Fruit fly (Drosophila melanogaster) whole organism, wandering third instar larva: ENCODE results near the gene Gr5a.

ENCODE experiments used
- Abd-B ChIP-seq: fragments of >200 bp; optimal IDR thresholded peaks from 2 replicates; lab custom pipeline; 2017; ENCODE audit warnings: missing biosample characterization, missing genetic modification characterization
- CG32264 ChIP-seq: fragments of 200-800 bp; sonication (Bioruptor generic); optimal IDR thresholded peaks from 2 replicates; lab custom pipeline; 2016; ENCODE audit warnings: missing biosample characterization, missing genetic modification characterization
- CG9705 ChIP-seq: fragments of 200-800 bp; sonication (Bioruptor generic); optimal IDR thresholded peaks from 2 replicates; lab custom pipeline; 2018; ENCODE audit warnings: missing biosample characterization, mild to moderate bottlenecking, missing genetic modification characterization
- Dfd ChIP-seq: fragments of >200 bp; optimal IDR thresholded peaks from 2 replicates; lab custom pipeline; 2017; ENCODE audit warnings: missing biosample characterization, missing genetic modification characterization
- Dif ChIP-seq: fragments of 200-275, 200-300 bp; sonication (Bioruptor generic); optimal IDR thresholded peaks from 2 replicates; lab custom pipeline; 2018; ENCODE audit warnings: missing biosample characterization, missing genetic modification characterization; ENCODE audit not compliant: partially characterized antibody
- GATAd ChIP-seq: sonication (Bioruptor generic); optimal IDR thresholded peaks from 2 replicates; lab custom pipeline; 2016; ENCODE audit warnings: missing biosample characterization, missing genetic modification characterization
- HLH106 ChIP-seq: fragments of 200-800 bp; optimal IDR thresholded peaks from 3 replicates; lab custom pipeline; 2019; ENCODE audit warnings: missing biosample characterization, mild to moderate bottlenecking, missing genetic modification characterization, moderate library complexity
- Hnf4 ChIP-seq: fragments of 200-800 bp; sonication (Bioruptor generic); optimal IDR thresholded peaks from 2 replicates; lab custom pipeline; 2016; ENCODE audit warnings: missing biosample characterization, mild to moderate bottlenecking, missing genetic modification characterization
- Hr78 ChIP-seq: fragments of >200 bp; optimal IDR thresholded peaks from 2 replicates; lab custom pipeline; 2017; ENCODE audit warnings: missing biosample characterization, missing genetic modification characterization
- Jra ChIP-seq: sonication (Bioruptor generic); optimal IDR thresholded peaks from 2 replicates; lab custom pipeline; 2016; ENCODE audit warnings: missing biosample characterization, missing genetic modification characterization
- Myc ChIP-seq: fragments of >200 bp; optimal IDR thresholded peaks from 2 replicates; lab custom pipeline; 2017
- N ChIP-seq: fragments of >200 bp; optimal IDR thresholded peaks from 2 replicates; lab custom pipeline; 2018; ENCODE audit warnings: missing biosample characterization, missing external identifiers, missing genetic modification characterization
- OdsH ChIP-seq: fragments of 200-800 bp; sonication (Bioruptor generic); optimal IDR thresholded peaks from 2 replicates; lab custom pipeline; 2016; ENCODE audit warnings: missing biosample characterization, mild to moderate bottlenecking, missing genetic modification characterization
- Rel ChIP-seq, 2 experiments: fragments of 200-800 bp; sonication (Bioruptor generic) in 1 of 2; optimal IDR thresholded peaks; 2 replicates in 1 of 2; 3 replicates in 1 of 2; lab custom pipeline; 2016 to 2019; ENCODE audit warnings: mild to moderate bottlenecking in 2 of 2, missing biosample characterization in 2 of 2, missing genetic modification characterization in 2 of 2, moderate library complexity in 1 of 2
- Sp1 ChIP-seq: fragments of 200-800 bp; sonication (Bioruptor generic); optimal IDR thresholded peaks from 3 replicates; lab custom pipeline; 2019; ENCODE audit warnings: missing biosample characterization, mild to moderate bottlenecking, missing genetic modification characterization, moderate library complexity
- Vsx2 ChIP-seq: fragments of 200-300, 225-300 bp; sonication (Bioruptor generic); optimal IDR thresholded peaks from 2 replicates; lab custom pipeline; 2018; ENCODE audit warnings: missing biosample characterization, missing genetic modification characterization; ENCODE audit not compliant: partially characterized antibody
- br ChIP-seq: fragments of 200-800 bp; sonication (Bioruptor generic); optimal IDR thresholded peaks from 2 replicates; lab custom pipeline; 2016; ENCODE audit warnings: missing biosample characterization, missing genetic modification characterization
- brk ChIP-seq: fragments of 200-800 bp; sonication (Bioruptor generic); optimal IDR thresholded peaks from 2 replicates; lab custom pipeline; 2016; ENCODE audit warnings: missing biosample characterization, mild to moderate bottlenecking, missing genetic modification characterization
- dl ChIP-seq, 2 experiments: fragments of 175-275, 200-275 bp in 1 of 2; fragments of 200-275 bp in 1 of 2; sonication (Bioruptor generic); optimal IDR thresholded peaks; lab custom pipeline; 2018; ENCODE audit warnings: mild to moderate bottlenecking in 2 of 2, missing biosample characterization in 2 of 2, missing genetic modification characterization in 2 of 2, moderate library complexity in 2 of 2; ENCODE audit not compliant: partially characterized antibody in 2 of 2, insufficient read depth in 1 of 2
- dmrt93B ChIP-seq: fragments of 200-800 bp; sonication (Bioruptor generic); optimal IDR thresholded peaks from 2 replicates; lab custom pipeline; 2018; ENCODE audit warnings: missing biosample characterization, mild to moderate bottlenecking, missing genetic modification characterization
- dsf ChIP-seq: sonication (Bioruptor generic); optimal IDR thresholded peaks from 2 replicates; lab custom pipeline; 2016; ENCODE audit warnings: missing biosample characterization, missing genetic modification characterization, borderline replicate concordance
- ey ChIP-seq: fragments of 200-800 bp; sonication (Bioruptor generic); optimal IDR thresholded peaks from 2 replicates; lab custom pipeline; 2016; ENCODE audit warnings: missing biosample characterization, missing genetic modification characterization
- foxo ChIP-seq, 2 experiments: fragments of 200-800 bp; sonication (Bioruptor generic); optimal IDR thresholded peaks; 2 replicates in 1 of 2; 3 replicates in 1 of 2; lab custom pipeline; 2016 to 2017; ENCODE audit warnings: missing biosample characterization in 2 of 2, missing genetic modification characterization in 2 of 2
- fru ChIP-seq: fragments of 200-800 bp; sonication (Bioruptor generic); optimal IDR thresholded peaks from 3 replicates; lab custom pipeline; 2016; ENCODE audit warnings: missing biosample characterization, mild to moderate bottlenecking, missing genetic modification characterization
- h ChIP-seq: fragments of 200-800 bp; sonication (Bioruptor generic); optimal IDR thresholded peaks from 3 replicates; lab custom pipeline; 2016; ENCODE audit warnings: missing biosample characterization, mild to moderate bottlenecking, missing genetic modification characterization
- jim ChIP-seq: fragments of 175-275, 200-325 bp; sonication (Bioruptor generic); optimal IDR thresholded peaks from 2 replicates; lab custom pipeline; 2016; ENCODE audit warnings: missing biosample characterization, mild to moderate bottlenecking, missing genetic modification characterization
- lola ChIP-seq: fragments of >200 bp; optimal IDR thresholded peaks from 2 replicates; lab custom pipeline; 2017; ENCODE audit warnings: missing biosample characterization, missing genetic modification characterization
- psq ChIP-seq: fragments of 200-800 bp; sonication (Bioruptor generic); optimal IDR thresholded peaks from 3 replicates; lab custom pipeline; 2017; ENCODE audit warnings: missing biosample characterization, mild to moderate bottlenecking, missing genetic modification characterization, moderate library complexity
- rgr ChIP-seq: fragments of 200-800 bp; sonication (Bioruptor generic); optimal IDR thresholded peaks from 3 replicates; lab custom pipeline; 2016; ENCODE audit warnings: missing biosample characterization, mild to moderate bottlenecking, missing genetic modification characterization
- sage ChIP-seq: fragments of 200-800 bp; sonication (Bioruptor generic); optimal IDR thresholded peaks from 2 replicates; lab custom pipeline; 2016; ENCODE audit warnings: missing biosample characterization, mild to moderate bottlenecking, missing genetic modification characterization
- sv ChIP-seq: fragments of 200-800 bp; sonication (Bioruptor generic); optimal IDR thresholded peaks from 3 replicates; lab custom pipeline; 2016; ENCODE audit warnings: missing biosample characterization, missing genetic modification characterization
- tai ChIP-seq: sonication (Bioruptor generic); optimal IDR thresholded peaks from 2 replicates; lab custom pipeline; 2016; ENCODE audit warnings: missing biosample characterization, missing genetic modification characterization
- usp ChIP-seq: fragments of >200 bp; optimal IDR thresholded peaks from 2 replicates; lab custom pipeline; 2017; ENCODE audit warnings: missing biosample characterization, missing genetic modification characterization
- woc ChIP-seq: sonication (Bioruptor generic); optimal IDR thresholded peaks from 2 replicates; lab custom pipeline; 2016; ENCODE audit warnings: missing biosample characterization, mild to moderate bottlenecking, missing genetic modification characterization

Gr5a gene

dm6 chrX:5648437-5648959, 31.9 kb upstream of the Gr5a start, which contains the start of gene OtopLa:
TSS of gene OtopLa (minus strand) at chrX:5648487.
- TF ChIP-seq dmrt93B (GFP tag; lab: Kevin White, UChicago): peak; percentile 25
- TF ChIP-seq N (GFP tag; lab: Kevin White, UChicago): no peak
- peak; percentile 62 for TF ChIP-seq sv
- TF ChIP-seq jim (GFP tag; lab: Kevin White, UChicago): no peak
- TF ChIP-seq Jra (GFP tag; lab: Kevin White, UChicago): no peak
- TF ChIP-seq Rel (GFP tag; optimal IDR thresholded peaks at IDR 0.05; lab: Kevin White, UChicago): no peak
- peak; percentile 18 for TF ChIP-seq Rel (tag; optimal IDR thresholded peaks at IDR 0.05; lab: Kevin White, UChicago)
- TF ChIP-seq fru: peak; percentile 78
- peak; percentile 64 for TF ChIP-seq HLH106
- TF ChIP-seq Hnf4: peak; percentile 53
- peak in 1 of 2 experiments; percentile 81 for TF ChIP-seq foxo (GFP tag; optimal IDR thresholded peaks at IDR 0.05; lab: Kevin White, UChicago)
- peak; percentile 22 for TF ChIP-seq woc (GFP tag; lab: Kevin White, UChicago)
- peak; percentile 59 for TF ChIP-seq rgr (GFP tag; lab: Kevin White, UChicago)
- peak; percentile 61 for TF ChIP-seq OdsH
- peak; percentile 30 for TF ChIP-seq CG32264 (GFP tag; lab: Kevin White, UChicago)
- peak; percentile 63 for TF ChIP-seq br (GFP tag; lab: Kevin White, UChicago)
- TF ChIP-seq Dif: no peak
- peak; percentile 60 for TF ChIP-seq Sp1 (GFP tag; lab: Kevin White, UChicago)
- TF ChIP-seq Abd-B (GFP tag; lab: Kevin White, UChicago): no peak
- peak; percentile 72 for TF ChIP-seq ey (GFP tag; lab: Kevin White, UChicago)
- TF ChIP-seq psq (GFP tag; lab: Kevin White, UChicago): peak; percentile 52
- peak; percentile 72 for TF ChIP-seq h
- TF ChIP-seq brk (GFP tag; lab: Kevin White, UChicago): peak; percentile 4
- TF ChIP-seq CG9705 (GFP tag; lab: Kevin White, UChicago): peak; percentile 6
- TF ChIP-seq, all 38 proteins: peak for 18

dm6 chrX:5649387-5649786, 31.0 kb upstream of the Gr5a start:
- TF ChIP-seq N (GFP tag; lab: Kevin White, UChicago) (no peak), dsf (GFP tag; lab: Kevin White, UChicago) (no peak), tai (GFP tag; lab: Kevin White, UChicago) (no peak)

dm6 chrX:5649998-5650397, 30.4 kb upstream of the Gr5a start:
- no peak for TF ChIP-seq GATAd (GFP tag; lab: Kevin White, UChicago)
- no peak for TF ChIP-seq woc (GFP tag; lab: Kevin White, UChicago)
- no peak for TF ChIP-seq rgr (GFP tag; lab: Kevin White, UChicago)
- peak; percentile 70 for TF ChIP-seq Dfd
- TF ChIP-seq brk (GFP tag; lab: Kevin White, UChicago): no peak
- no peak for TF ChIP-seq foxo (GFP tag; optimal IDR thresholded peaks at IDR 0.05; lab: Kevin White, UChicago)

- TF ChIP-seq usp (no peak), lola (no peak), dmrt93B (GFP tag; lab: Kevin White, UChicago) (no peak), rgr (GFP tag; lab: Kevin White, UChicago) (no peak), HLH106 (no peak), OdsH (no peak), sage (GFP tag; lab: Kevin White, UChicago) (no peak), sv (no peak)
Measured at dm6 chrX:5661971-5662370, 18.4 kb upstream of the Gr5a start.

dm6 chrX:5662761-5663160, 17.7 kb upstream of the Gr5a start, which contains the start of gene OtopLc:
TSS of gene OtopLc (minus strand) at chrX:5662861.
- TF ChIP-seq Myc (lab: Kevin White, UChicago) (no peak), CG32264 (GFP tag; lab: Kevin White, UChicago) (no peak), Dfd (no peak), dsf (GFP tag; lab: Kevin White, UChicago) (no peak), dl (GFP tag; optimal IDR thresholded peaks at IDR 0.05; lab: Kevin White, UChicago; ENCODE audit: insufficient read depth in 1 of 2, partially characterized antibody in 2 of 2) (no peak), woc (GFP tag; lab: Kevin White, UChicago) (no peak), sv (no peak), sage (GFP tag; lab: Kevin White, UChicago) (no peak), Abd-B (GFP tag; lab: Kevin White, UChicago) (no peak), dmrt93B (GFP tag; lab: Kevin White, UChicago) (no peak), Sp1 (GFP tag; lab: Kevin White, UChicago) (no peak), br (GFP tag; lab: Kevin White, UChicago) (no peak), h (no peak), Vsx2 (GFP tag; lab: Kevin White, UChicago) (no peak), Hr78 (GFP tag; lab: Kevin White, UChicago) (no peak)
